Fruit fly (Drosophila melanogaster) whole organism, embryonic: ENCODE data around the gene RpS2.

Experiments used
- CG10431 ChIP-seq: fragments of 200-800 bp; sonication (Bioruptor generic); optimal IDR thresholded peaks from 3 replicates; lab custom pipeline; 2018; ENCODE audit warnings: missing biosample characterization, mild to moderate bottlenecking, missing genetic modification characterization
- CG12219 ChIP-seq: fragments of 200-800 bp; sonication (Bioruptor generic); optimal IDR thresholded peaks from 3 replicates; lab custom pipeline; 2018; ENCODE audit warnings: missing biosample characterization, mild to moderate bottlenecking, missing genetic modification characterization
- CG12769 ChIP-seq: fragments of 200-800 bp; sonication (Bioruptor generic); optimal IDR thresholded peaks from 2 replicates; lab custom pipeline; 2019; ENCODE audit warnings: missing biosample characterization, mild to moderate bottlenecking, missing genetic modification characterization, moderate library complexity
- CG14667 ChIP-seq: fragments of 200-800 bp; sonication (Bioruptor generic); IDR thresholded peaks from 2 replicates; pipeline ENCODE4 v1.3.6; 2022; ENCODE audit warnings: missing biosample characterization, missing genetic modification characterization
- CG15073 ChIP-seq: fragments of 200-800 bp; sonication (Bioruptor generic); optimal IDR thresholded peaks from 2 replicates; lab custom pipeline; 2016; ENCODE audit warnings: missing biosample characterization, missing genetic modification characterization
- CG1603 ChIP-seq: fragments of 200-800 bp; sonication (Bioruptor generic); optimal IDR thresholded peaks from 2 replicates; lab custom pipeline; 2019; ENCODE audit warnings: missing biosample characterization, mild to moderate bottlenecking, missing genetic modification characterization, moderate library complexity
- CG17361 ChIP-seq: fragments of 200-800 bp; sonication (Bioruptor generic); IDR thresholded peaks from 3 replicates; pipeline ENCODE4 v1.3.6; 2022; ENCODE audit warnings: missing biosample characterization, missing genetic modification characterization
- CG17385 ChIP-seq: fragments of 200-800 bp; sonication (Bioruptor generic); optimal IDR thresholded peaks from 3 replicates; lab custom pipeline; 2018; ENCODE audit warnings: missing biosample characterization, mild to moderate bottlenecking, missing genetic modification characterization
- CG18011 ChIP-seq: fragments of 200-800 bp; sonication (Bioruptor generic); optimal IDR thresholded peaks from 2 replicates; lab custom pipeline; 2017; ENCODE audit warnings: missing biosample characterization, missing genetic modification characterization, mild to moderate bottlenecking, moderate library complexity, missing genotype
- CG3847 ChIP-seq: fragments of 200-800 bp; sonication (Bioruptor generic); IDR thresholded peaks from 2 replicates; pipeline ENCODE4 v1.3.6; 2022; ENCODE audit warnings: missing biosample characterization, missing genetic modification characterization
- CG6175 ChIP-seq: fragments of 200-800 bp; sonication (Bioruptor generic); IDR thresholded peaks from 3 replicates; pipeline ENCODE4 v1.3.6; 2022; ENCODE audit warnings: missing biosample characterization, missing genetic modification characterization
- CG7271 ChIP-seq: fragments of 200-800 bp; sonication (Bioruptor generic); optimal IDR thresholded peaks from 2 replicates; lab custom pipeline; 2018; ENCODE audit warnings: missing biosample characterization, mild to moderate bottlenecking, missing genetic modification characterization, moderate library complexity
- CG7786 ChIP-seq: fragments of 200-800 bp; sonication (Bioruptor generic); optimal IDR thresholded peaks from 2 replicates; lab custom pipeline; 2016; ENCODE audit warnings: missing biosample characterization, missing genetic modification characterization
- CG7839 ChIP-seq: fragments of 200-800 bp; sonication (Bioruptor generic); optimal IDR thresholded peaks from 3 replicates; lab custom pipeline; 2018; ENCODE audit warnings: missing biosample characterization, mild to moderate bottlenecking, missing genetic modification characterization, moderate library complexity
- Dbx ChIP-seq: fragments of 200-800 bp; sonication (Bioruptor generic); IDR thresholded peaks from 3 replicates; pipeline ENCODE4 v1.3.6; 2022; ENCODE audit warnings: missing biosample characterization, missing genetic modification characterization
- Ets97D ChIP-seq: fragments of 200-800 bp; sonication (Bioruptor generic); optimal IDR thresholded peaks from 3 replicates; lab custom pipeline; 2016; ENCODE audit warnings: missing biosample characterization, missing genetic modification characterization
- Fer2 ChIP-seq: fragments of 200-800 bp; sonication (Bioruptor generic); optimal IDR thresholded peaks from 2 replicates; lab custom pipeline; 2018; ENCODE audit warnings: missing biosample characterization, mild to moderate bottlenecking, missing genetic modification characterization, moderate library complexity
- GATAe ChIP-seq: fragments of 200-800 bp; sonication (Bioruptor generic); conservative IDR thresholded peaks from 2 replicates; pipeline ENCODE4 v1.3.6; 2022; ENCODE audit warnings: missing biosample characterization, missing genetic modification characterization
- Opbp ChIP-seq: fragments of 200-800 bp; sonication (Bioruptor generic); IDR thresholded peaks from 3 replicates; pipeline ENCODE4 v1.3.6; 2022; ENCODE audit warnings: missing biosample characterization, missing genetic modification characterization; ENCODE audit not compliant: partially characterized antibody
- Rx ChIP-seq: fragments of 200-800 bp; sonication (Bioruptor generic); IDR thresholded peaks from 2 replicates; pipeline ENCODE4 v1.3.6; 2022; ENCODE audit warnings: missing biosample characterization, missing genetic modification characterization
- Scr ChIP-seq: fragments of 200-800 bp; sonication (Bioruptor generic); IDR thresholded peaks from 2 replicates; pipeline ENCODE4 v1.3.6; 2022; ENCODE audit warnings: missing biosample characterization, missing genetic modification characterization; ENCODE audit not compliant: partially characterized antibody
- Sin3A ChIP-seq: fragments of >200 bp; optimal IDR thresholded peaks from 2 replicates; lab custom pipeline; 2018
- Taf1 ChIP-seq: fragments of 200-800 bp; sonication (Bioruptor generic); IDR thresholded peaks from 2 replicates; pipeline ENCODE4 v1.3.6; 2022; ENCODE audit warnings: missing biosample characterization, missing genetic modification characterization
- ato ChIP-seq: fragments of 200-800 bp; sonication (Bioruptor generic); IDR thresholded peaks from 2 replicates; pipeline ENCODE4 v1.3.6; 2022; ENCODE audit warnings: missing biosample characterization, missing genetic modification characterization; ENCODE audit not compliant: partially characterized antibody
- btn ChIP-seq: fragments of 200-800 bp; sonication (Bioruptor generic); optimal IDR thresholded peaks from 2 replicates; lab custom pipeline; 2016; ENCODE audit warnings: missing biosample characterization, missing genetic modification characterization
- chm ChIP-seq: fragments of 200-800 bp; sonication (Bioruptor generic); IDR thresholded peaks from 2 replicates; pipeline ENCODE4 v1.3.6; 2022; ENCODE audit warnings: missing biosample characterization, missing genetic modification characterization
- ci ChIP-seq: fragments of 200-800 bp; sonication (Bioruptor generic); IDR thresholded peaks from 3 replicates; pipeline ENCODE4 v1.3.6; 2022; ENCODE audit warnings: missing biosample characterization, missing genetic modification characterization
- crp ChIP-seq, 2 experiments: fragments of 200-800 bp; sonication (Bioruptor generic); optimal IDR thresholded peaks; 2 replicates in 1 of 2; 3 replicates in 1 of 2; lab custom pipeline; 2017; ENCODE audit warnings: missing biosample characterization in 2 of 2, missing genetic modification characterization in 2 of 2, mild to moderate bottlenecking in 1 of 2, moderate library complexity in 1 of 2
- da ChIP-seq: fragments of 200-800 bp; sonication (Bioruptor generic); optimal IDR thresholded peaks from 2 replicates; lab custom pipeline; 2016; ENCODE audit warnings: missing biosample characterization, missing genetic modification characterization
- danr ChIP-seq: fragments of 200-800 bp; sonication (Bioruptor generic); IDR thresholded peaks from 2 replicates; pipeline ENCODE4 v1.3.6; 2022; ENCODE audit warnings: missing biosample characterization, missing genetic modification characterization
- gem ChIP-seq: fragments of 200-800 bp; sonication (Bioruptor generic); optimal IDR thresholded peaks from 2 replicates; lab custom pipeline; 2019; ENCODE audit warnings: missing biosample characterization, mild to moderate bottlenecking, missing genetic modification characterization, moderate library complexity
- gsb ChIP-seq: fragments of 200-800 bp; sonication (Bioruptor generic); IDR thresholded peaks from 2 replicates; pipeline ENCODE4 v1.3.6; 2022; ENCODE audit warnings: missing biosample characterization, missing genetic modification characterization
- her ChIP-seq: fragments of 200-800 bp; sonication (Bioruptor generic); optimal IDR thresholded peaks from 2 replicates; lab custom pipeline; 2016; ENCODE audit warnings: missing biosample characterization, missing genetic modification characterization
- insv ChIP-seq, 2 experiments: fragments of 200-800 bp; sonication (Bioruptor generic); optimal IDR thresholded peaks; 3 replicates each; lab custom pipeline; 2016 to 2018; ENCODE audit warnings: missing biosample characterization in 2 of 2, missing genetic modification characterization in 2 of 2
- lmd ChIP-seq: fragments of 200-800 bp; sonication (Bioruptor generic); IDR thresholded peaks from 2 replicates; pipeline ENCODE4 v1.3.6; 2022; ENCODE audit warnings: missing biosample characterization, missing genetic modification characterization
- pan ChIP-seq, 4 experiments: fragments of >200 bp in 3 of 4; fragments of 200-800 bp in 1 of 4; sonication (Bioruptor generic) in 1 of 4; optimal IDR thresholded peaks in 3 of 4; IDR thresholded peaks in 1 of 4; 2 replicates each; pipeline versions ENCODE4 v1.3.6 to Lab custom; 2017 to 2022; ENCODE audit warnings: missing biosample characterization in 2 of 4, missing genetic modification characterization in 2 of 4, mixed read lengths in 1 of 4
- peb ChIP-seq: fragments of 200-800 bp; sonication (Bioruptor generic); IDR thresholded peaks from 2 replicates; pipeline ENCODE4 v1.3.6; 2022; ENCODE audit warnings: missing biosample characterization, missing genetic modification characterization
- rib ChIP-seq: fragments of 200-800 bp; sonication (Bioruptor generic); IDR thresholded peaks from 2 replicates; pipeline ENCODE4 v1.3.6; 2022; ENCODE audit warnings: missing biosample characterization, missing genetic modification characterization
- run ChIP-seq: fragments of 200-800 bp; sonication (Bioruptor generic); optimal IDR thresholded peaks from 3 replicates; lab custom pipeline; 2018; ENCODE audit warnings: missing biosample characterization, mild to moderate bottlenecking, missing genetic modification characterization
- sens ChIP-seq: fragments of 200-800 bp; sonication (Bioruptor generic); peaks from one replicate; lab custom pipeline; 2016; ENCODE audit warnings: missing biosample characterization, missing genetic modification characterization
- sima ChIP-seq: fragments of 200-800 bp; sonication (Bioruptor generic); optimal IDR thresholded peaks from 2 replicates; lab custom pipeline; 2016; ENCODE audit warnings: missing biosample characterization, missing genetic modification characterization
- tll ChIP-seq, 2 experiments: fragments of 200-800 bp in 1 of 2; fragments of >200 bp in 1 of 2; sonication (Bioruptor generic) in 1 of 2; optimal IDR thresholded peaks; 2 replicates each; lab custom pipeline; 2017 to 2019; ENCODE audit warnings: missing biosample characterization in 2 of 2, missing genetic modification characterization in 2 of 2, mild to moderate bottlenecking in 1 of 2, moderate library complexity in 1 of 2
- toy ChIP-seq: fragments of 200-800 bp; sonication (Bioruptor generic); IDR thresholded peaks from 2 replicates; pipeline ENCODE4 v1.3.6; 2022; ENCODE audit warnings: missing biosample characterization, missing genetic modification characterization
- vfl ChIP-seq: fragments of 200-800 bp; sonication (Bioruptor generic); optimal IDR thresholded peaks from 2 replicates; lab custom pipeline; 2016; ENCODE audit warnings: missing biosample characterization, missing genetic modification characterization
- vnd ChIP-seq: fragments of 200-800 bp; sonication (Bioruptor generic); IDR thresholded peaks from 3 replicates; pipeline ENCODE4 v1.3.6; 2022; ENCODE audit warnings: missing biosample characterization, missing genetic modification characterization; ENCODE audit not compliant: partially characterized antibody
- wek ChIP-seq: fragments of 200-800 bp; sonication (Bioruptor generic); optimal IDR thresholded peaks from 3 replicates; lab custom pipeline; 2018; ENCODE audit warnings: missing biosample characterization, mild to moderate bottlenecking, missing genetic modification characterization, moderate library complexity
- zen ChIP-seq: fragments of 200-800 bp; sonication (Bioruptor generic); optimal IDR thresholded peaks from 3 replicates; lab custom pipeline; 2018; ENCODE audit warnings: missing biosample characterization, mild to moderate bottlenecking, missing genetic modification characterization, moderate library complexity

Gene RpS2

DNA sequence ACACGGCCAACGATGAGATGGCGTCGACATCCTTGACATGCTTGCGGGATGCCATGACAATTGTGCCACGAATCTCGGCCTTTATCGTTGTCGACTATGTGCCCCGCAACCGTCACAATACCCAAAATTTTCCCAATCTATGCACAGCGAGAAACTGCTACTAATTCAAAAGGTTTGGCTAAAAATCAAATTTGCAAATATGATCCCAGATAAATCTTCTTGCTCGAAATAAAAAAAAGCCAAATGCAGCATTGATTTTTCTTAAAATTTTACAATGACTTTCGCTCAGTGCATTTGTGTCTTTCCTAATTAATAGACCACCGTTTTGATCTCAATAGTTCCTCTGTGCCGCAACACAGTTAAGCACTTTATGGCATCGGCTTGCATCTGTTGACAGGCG lies 34.4 kb downstream of the RpS2 start (continued):
- TF ChIP-seq wek (GFP tag; lab: Kevin White, UChicago) (no peak), gem (tag; lab: Kevin White, UChicago) (peak; percentile 33), CG7839 (tag; lab: Kevin White, UChicago) (no peak), insv (GFP tag; optimal IDR thresholded peaks at IDR 0.05; lab: Kevin White, UChicago) (no peak), CG18011 (GFP tag; lab: Kevin White, UChicago) (no peak), zen (tag; lab: Kevin White, UChicago) (no peak), CG12769 (tag; lab: Kevin White, UChicago) (no peak), btn (GFP tag; lab: Kevin White, UChicago) (no peak), pan (optimal IDR thresholded peaks at IDR 0.05; lab: Kevin White, UChicago) (no peak), pan (GFP tag; optimal IDR thresholded peaks at IDR 0.05 in 1 of 2, IDR thresholded peaks at IDR 0.05 in 1 of 2) (no peak), CG6175 (no peak), lmd (GFP tag; lab: Robert Waterston, UW) (peak; percentile 26; the same call in 1 of the 2 replicates), ci (GFP tag; lab: Robert Waterston, UW) (peak; percentile 58; the same call in 2 of the 3 replicates), rib (GFP tag; lab: Robert Waterston, UW) (no peak), CG7786 (GFP tag; lab: Kevin White, UChicago) (no peak), Scr (GFP tag; lab: Robert Waterston, UW) (no peak), toy (GFP tag; lab: Robert Waterston, UW) (no peak), crp (GFP tag; optimal IDR thresholded peaks at IDR 0.05; lab: Kevin White, UChicago) (no peak), CG1603 (peak; percentile 18), tll (GFP tag; optimal IDR thresholded peaks at IDR 0.05; lab: Kevin White, UChicago) (no peak), danr (no peak), chm (GFP tag; lab: Robert Waterston, UW) (no peak), CG3847 (GFP tag; lab: Robert Waterston, UW) (no peak)

DNA sequence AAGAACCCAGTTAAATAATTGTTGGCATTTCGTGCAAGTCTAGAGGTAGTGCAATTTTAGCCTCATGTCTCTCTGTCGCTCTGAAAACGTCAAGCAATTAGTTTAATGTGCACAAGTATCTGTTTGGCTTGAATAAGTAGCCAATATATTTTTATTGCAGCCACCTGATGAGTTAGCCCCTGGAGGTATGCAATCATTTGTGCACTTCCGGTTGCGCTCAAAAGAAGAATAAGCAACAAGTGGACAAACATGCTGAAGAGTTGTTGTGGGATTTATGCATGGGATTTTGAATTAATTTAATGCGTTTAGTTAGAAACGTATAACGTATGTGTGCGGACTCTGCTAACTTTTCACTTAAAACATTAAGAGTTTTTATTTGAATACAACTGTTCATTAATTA lies 46.6 kb downstream of the RpS2 start:
- no peak for TF ChIP-seq her (GFP tag; lab: Kevin White, UChicago)
- no peak for TF ChIP-seq lmd (GFP tag; lab: Robert Waterston, UW)
- no peak for TF ChIP-seq pan (optimal IDR thresholded peaks at IDR 0.05; lab: Kevin White, UChicago)
- no peak for TF ChIP-seq pan (GFP tag; optimal IDR thresholded peaks at IDR 0.05 in 1 of 2, IDR thresholded peaks at IDR 0.05 in 1 of 2)
- TF ChIP-seq peb (GFP tag; lab: Robert Waterston, UW), result no peak
- TF ChIP-seq Ets97D (GFP tag; lab: Kevin White, UChicago), result peak; percentile 55
- no peak for TF ChIP-seq btn (GFP tag; lab: Kevin White, UChicago)
- TF ChIP-seq vfl (GFP tag; lab: Kevin White, UChicago), result no peak
- TF ChIP-seq da (GFP tag; lab: Kevin White, UChicago), result no peak
- TF ChIP-seq ato (GFP tag; lab: Robert Waterston, UW), result no peak
- TF ChIP-seq CG15073 (GFP tag; lab: Kevin White, UChicago), result no peak
- TF ChIP-seq Taf1, result no peak
- TF ChIP-seq vnd (GFP tag; lab: Robert Waterston, UW), result no peak
- no peak for TF ChIP-seq CG12219 (GFP tag; lab: Kevin White, UChicago)
- no peak for TF ChIP-seq Dbx (GFP tag; lab: Robert Waterston, UW)
- TF ChIP-seq Sin3A (lab: Kevin White, UChicago), result no peak
- TF ChIP-seq Opbp (GFP tag; lab: Robert Waterston, UW), result no peak
- TF ChIP-seq CG14667 (GFP tag; lab: Robert Waterston, UW), result no peak
- TF ChIP-seq CG7271, result peak; percentile 58
- no peak for TF ChIP-seq Rx (GFP tag; lab: Robert Waterston, UW)
- TF ChIP-seq CG17361 (GFP tag; lab: Robert Waterston, UW), result no peak
- no peak for TF ChIP-seq sima (GFP tag; lab: Kevin White, UChicago)
- peak; percentile 68 for TF ChIP-seq sens (GFP tag; lab: Kevin White, UChicago)
- TF ChIP-seq CG10431 (GFP tag; lab: Kevin White, UChicago), result no peak
- no peak for TF ChIP-seq Fer2
- TF ChIP-seq CG17385, result peak; percentile 18
- no peak for TF ChIP-seq gsb (GFP tag; lab: Robert Waterston, UW)
- TF ChIP-seq GATAe (GFP tag; lab: Robert Waterston, UW), result no peak
- TF ChIP-seq run (tag; lab: Kevin White, UChicago), result no peak
